Fruit fly (Drosophila melanogaster): ENCODE data around the gene ssx.

Gene ssx

dm6 chrX:1408964-1409363 is 38.6 kb downstream of the ssx start, which contains the start of gene futsch:
TSS of gene futsch (plus strand) at chrX:1409069.
- no peak for TF ChIP-seq noc (tag; optimal IDR thresholded peaks at IDR 0.05)

- TF ChIP-seq noc (tag; optimal IDR thresholded peaks at IDR 0.05), result no peak
Observed at dm6 chrX:1410312-1410711, 39.9 kb downstream of the ssx start.

- no peak for TF ChIP-seq noc (tag; optimal IDR thresholded peaks at IDR 0.05)
Observed at dm6 chrX:1411225-1411932, 41.0 kb downstream of the ssx start.

dm6 chrX:1414269-1414668 is 43.9 kb downstream of the ssx start:
- TF ChIP-seq noc (tag; optimal IDR thresholded peaks at IDR 0.05), result no peak
